Worm (Caenorhabditis elegans) whole organism, young adult: Measurements from ENCODE around the gene srx-80.

Experiments
- F52B5.7 ChIP-seq: sonication (generic microtip); optimal IDR thresholded peaks from 2 replicates; lab custom pipeline; 2016; ENCODE audit warnings: mild to moderate bottlenecking, missing genetic modification characterization, missing compliant biosample characterization
- aptf-2 ChIP-seq: fragments of 200-800 bp; sonication (Bioruptor generic); conservative IDR thresholded peaks from 2 replicates; pipeline ENCODE4 v1.3.6; 2022; ENCODE audit warnings: missing genetic modification reagents, missing genetic modification characterization, missing compliant biosample characterization
- bed-1 ChIP-seq: fragments of 200-800 bp; sonication (Bioruptor generic); IDR thresholded peaks from 2 replicates; pipeline ENCODE4 v1.3.6; 2022; ENCODE audit warnings: missing genetic modification reagents, missing genetic modification characterization, missing compliant biosample characterization
- snpc-4 ChIP-seq, 5 experiments: fragments of 150-350 bp in 1 of 5; sonication (generic microtip) in 4 of 5; optimal IDR thresholded peaks; 2 replicates each; lab custom pipeline; 2014 to 2018; ENCODE audit warnings: missing genetic modification characterization in 5 of 5, missing biosample characterization in 3 of 5, antibody characterized with exemption in 2 of 5, mild to moderate bottlenecking in 2 of 5, missing compliant biosample characterization in 2 of 5, missing genotype in 2 of 5, moderate library complexity in 2 of 5, missing genetic modification reagents in 1 of 5

ce11 chrV:11574563-11574962, 19.0 kb upstream of the srx-80 start:
- TF ChIP-seq F52B5.7 (tag; lab: Kevin White, UChicago) (no peak), snpc-4 (GFP tag; optimal IDR thresholded peaks at IDR 0.05; lab: Kevin White, UChicago) (no peak), snpc-4 (tag; optimal IDR thresholded peaks at IDR 0.05; lab: Kevin White, UChicago) (no peak), aptf-2 (GFP tag; lab: Robert Waterston, UW) (no peak), bed-1 (GFP tag; lab: Robert Waterston, UW) (no peak)
